Fruit fly (Drosophila melanogaster): Measurements from ENCODE around the gene sas.

sas gene

dm6 chr3R:7122172-7123072 is 40.2 kb upstream of the sas start (continued):
- TF ChIP-seq az2 (GFP tag; optimal IDR thresholded peaks at IDR 0.05) (no peak), CG14860 (GFP tag; IDR thresholded peaks at IDR 0.05; ENCODE audit: partially characterized antibody) (no peak), kah (GFP tag; optimal IDR thresholded peaks at IDR 0.05) (no peak), CG10979 (tag; optimal IDR thresholded peaks at IDR 0.05) (no peak), exex (tag; optimal IDR thresholded peaks at IDR 0.05) (peak; percentile 42), Nf-YA (GFP tag; IDR thresholded peaks at IDR 0.05) (no peak), tin (GFP tag; optimal IDR thresholded peaks at IDR 0.05) (no peak), CG10366 (GFP tag; IDR thresholded peaks at IDR 0.05) (no peak), vnd (GFP tag; IDR thresholded peaks at IDR 0.05; ENCODE audit: partially characterized antibody) (no peak), tll (GFP tag; optimal IDR thresholded peaks at IDR 0.05) (peak in 1 of 2 experiments; percentile 18), mirr (GFP tag; optimal IDR thresholded peaks at IDR 0.05) (peak; percentile 76), caup (GFP tag; optimal IDR thresholded peaks at IDR 0.05; ENCODE audit: severe bottlenecking) (no peak), Fer3 (tag; optimal IDR thresholded peaks at IDR 0.05) (no peak), sens (GFP tag) (peak; percentile 67), Neu2 (GFP tag; optimal IDR thresholded peaks at IDR 0.05; ENCODE audit: borderline replicate concordance) (no peak), Trl (optimal IDR thresholded peaks at IDR 0.05) (peak in 1 of 2 experiments; percentile 5), Trl (GFP tag; optimal IDR thresholded peaks at IDR 0.05) (no peak), grn (GFP tag; optimal IDR thresholded peaks at IDR 0.05) (no peak), CG12769 (tag; optimal IDR thresholded peaks at IDR 0.05) (peak; percentile 60), Hmr (GFP tag; optimal IDR thresholded peaks at IDR 0.05) (no peak), CG11695 (GFP tag; IDR thresholded peaks at IDR 0.05) (0 out of 3 replicates have a peak, but pooled peaks have one; percentile 30), CG5953 (GFP tag; IDR thresholded peaks at IDR 0.05) (no peak), Doc3 (GFP tag; IDR thresholded peaks at IDR 0.05; ENCODE audit: partially characterized antibody) (no peak), CG2712 (tag; optimal IDR thresholded peaks at IDR 0.05) (no peak), CG31224 (GFP tag; IDR thresholded peaks at IDR 0.05) (no peak), pb (GFP tag; optimal IDR thresholded peaks at IDR 0.05) (no peak), cg (GFP tag; optimal IDR thresholded peaks at IDR 0.05) (peak; percentile 56), danr (GFP tag; IDR thresholded peaks at IDR 0.05) (no peak), CG8281 (tag; optimal IDR thresholded peaks at IDR 0.05) (no peak), stc (GFP tag; IDR thresholded peaks at IDR 0.05) (0 out of 2 replicates have a peak, but pooled peaks have one; percentile 14), ap (GFP tag; IDR thresholded peaks at IDR 0.05) (no peak), CG7372 (GFP tag; IDR thresholded peaks at IDR 0.05) (no peak), CG4328 (GFP tag; optimal IDR thresholded peaks at IDR 0.05) (no peak), gem (tag; optimal IDR thresholded peaks at IDR 0.05) (peak; percentile 19), CG31441 (GFP tag; IDR thresholded peaks at IDR 0.05) (no peak), klu (GFP tag; IDR thresholded peaks at IDR 0.05) (no peak), Ptx1 (GFP tag; IDR thresholded peaks at IDR 0.05) (0 out of 2 replicates have a peak, but pooled peaks have one; percentile 23), pan (optimal IDR thresholded peaks at IDR 0.05) (no peak), pan (GFP tag; optimal IDR thresholded peaks at IDR 0.05 in 1 of 2, IDR thresholded peaks at IDR 0.05 in 1 of 2) (peak in 1 of 2 experiments; percentile 42), disco-r (GFP tag; optimal IDR thresholded peaks at IDR 0.05) (no peak), Dfd (GFP tag; optimal IDR thresholded peaks at IDR 0.05) (no peak), CG9932 (GFP tag; IDR thresholded peaks at IDR 0.05) (no peak), ATbp (GFP tag; optimal IDR thresholded peaks at IDR 0.05) (no peak), CG7786 (GFP tag; optimal IDR thresholded peaks at IDR 0.05) (no peak), psq (GFP tag; optimal IDR thresholded peaks at IDR 0.05) (no peak), CG2116 (GFP tag; optimal IDR thresholded peaks at IDR 0.05) (peak; percentile 26), Elba2 (GFP tag; optimal IDR thresholded peaks at IDR 0.05) (peak; percentile 69), pnt (GFP tag; optimal IDR thresholded peaks at IDR 0.05) (no peak), zfh2 (GFP tag; optimal IDR thresholded peaks at IDR 0.05) (no peak), MBD-R2 (GFP tag; IDR thresholded peaks at IDR 0.05) (no peak)

All from whole organism, embryonic.